Fruit fly (Drosophila melanogaster) whole organism, embryonic: ENCODE measurements around the gene Naam.

Source experiments
- Aef1 ChIP-seq: fragments of 200-800 bp; sonication (Bioruptor generic); IDR thresholded peaks from 3 replicates; pipeline ENCODE4 v1.3.6; 2022; ENCODE audit warnings: missing biosample characterization, missing genetic modification characterization
- Antp ChIP-seq: fragments of 200-800 bp; sonication (Bioruptor generic); optimal IDR thresholded peaks from 3 replicates; lab custom pipeline; 2016; ENCODE audit warnings: missing biosample characterization, missing genetic modification characterization
- Bteb2 ChIP-seq: fragments of 200-800 bp; sonication (Bioruptor generic); optimal IDR thresholded peaks from 2 replicates; lab custom pipeline; 2016; ENCODE audit warnings: missing biosample characterization, missing genetic modification characterization
- CG15696 ChIP-seq: fragments of 200-800 bp; sonication (Bioruptor generic); optimal IDR thresholded peaks from 2 replicates; lab custom pipeline; 2019; ENCODE audit warnings: missing biosample characterization, mild to moderate bottlenecking, missing genetic modification characterization, moderate library complexity
- CG17568 ChIP-seq: fragments of 200-800 bp; sonication (Bioruptor generic); optimal IDR thresholded peaks from 2 replicates; lab custom pipeline; 2018; ENCODE audit warnings: missing biosample characterization, mild to moderate bottlenecking, missing genetic modification characterization, moderate library complexity
- CG1792 ChIP-seq: fragments of 200-800 bp; sonication (Bioruptor generic); optimal IDR thresholded peaks from 2 replicates; lab custom pipeline; 2016; ENCODE audit warnings: missing biosample characterization, missing genetic modification characterization
- CG18262 ChIP-seq: fragments of 200-800 bp; optimal IDR thresholded peaks from 3 replicates; lab custom pipeline; 2019; ENCODE audit warnings: missing biosample characterization, mild to moderate bottlenecking, missing genetic modification characterization, moderate library complexity
- CG1832 ChIP-seq: fragments of 200-800 bp; sonication (Bioruptor generic); optimal IDR thresholded peaks from 2 replicates; lab custom pipeline; 2017; ENCODE audit warnings: missing biosample characterization, mild to moderate bottlenecking, missing genetic modification characterization, inconsistent platforms
- CG2116 ChIP-seq: fragments of 200-800 bp; sonication (Bioruptor generic); optimal IDR thresholded peaks from 3 replicates; lab custom pipeline; 2018; ENCODE audit warnings: missing biosample characterization, mild to moderate bottlenecking, missing genetic modification characterization
- CG2129 ChIP-seq: fragments of 200-800 bp; sonication (Bioruptor generic); IDR thresholded peaks from 2 replicates; pipeline ENCODE4 v1.3.6; 2022; ENCODE audit warnings: missing biosample characterization, missing genetic modification characterization; ENCODE audit not compliant: partially characterized antibody
- CG33213 ChIP-seq: fragments of 200-800 bp; sonication (Bioruptor generic); optimal IDR thresholded peaks from 3 replicates; lab custom pipeline; 2016; ENCODE audit warnings: missing biosample characterization, missing genetic modification characterization
- CG3407 ChIP-seq: fragments of 200-800 bp; sonication (Bioruptor generic); optimal IDR thresholded peaks from 2 replicates; lab custom pipeline; 2018; ENCODE audit warnings: missing biosample characterization, mild to moderate bottlenecking, missing genetic modification characterization
- CG4282 ChIP-seq: fragments of 200-800 bp; sonication (Bioruptor generic); optimal IDR thresholded peaks from 2 replicates; lab custom pipeline; 2016; ENCODE audit warnings: missing biosample characterization, missing genetic modification characterization
- CG6813 ChIP-seq: fragments of 200-800 bp; sonication (Bioruptor generic); optimal IDR thresholded peaks from 2 replicates; lab custom pipeline; 2017; ENCODE audit warnings: missing biosample characterization, missing genetic modification characterization, mild to moderate bottlenecking, moderate library complexity, missing genetic modification reagents
- CG9932 ChIP-seq: fragments of 200-800 bp; sonication (Bioruptor generic); IDR thresholded peaks from 2 replicates; pipeline ENCODE4 v1.3.6; 2022; ENCODE audit warnings: missing biosample characterization, missing genetic modification characterization
- Dip3 ChIP-seq: fragments of 200-800 bp; sonication (Bioruptor generic); optimal IDR thresholded peaks from 3 replicates; lab custom pipeline; 2016; ENCODE audit warnings: missing biosample characterization, missing genetic modification characterization
- Doc2 ChIP-seq: fragments of 200-800 bp; sonication (Bioruptor generic); IDR thresholded peaks from 2 replicates; pipeline ENCODE4 v1.3.6; 2022; ENCODE audit warnings: missing biosample characterization, missing genetic modification characterization
- Dp ChIP-seq: fragments of 200-800 bp; sonication (Bioruptor generic); optimal IDR thresholded peaks from 2 replicates; lab custom pipeline; 2018; ENCODE audit warnings: missing biosample characterization, mild to moderate bottlenecking, missing genetic modification characterization, moderate library complexity
- Gsc ChIP-seq: fragments of 200-800 bp; sonication (Bioruptor generic); IDR thresholded peaks from 2 replicates; pipeline ENCODE4 v1.3.6; 2022; ENCODE audit warnings: missing biosample characterization, missing genetic modification characterization
- Hmr ChIP-seq: fragments of 200-800 bp; sonication (Bioruptor generic); optimal IDR thresholded peaks from 3 replicates; lab custom pipeline; 2017; ENCODE audit warnings: mild to moderate bottlenecking, missing biosample characterization, missing genetic modification reagents, missing genetic modification characterization
- Hr39 ChIP-seq: fragments of >200 bp; optimal IDR thresholded peaks from 2 replicates; lab custom pipeline; 2017
- Jarid2 ChIP-seq: fragments of 200-800 bp; sonication (Bioruptor generic); optimal IDR thresholded peaks from 3 replicates; lab custom pipeline; 2017; ENCODE audit warnings: mild to moderate bottlenecking, missing biosample characterization, missing genetic modification reagents, missing genetic modification characterization
- Lhr ChIP-seq: fragments of 200-800 bp; sonication (Bioruptor generic); optimal IDR thresholded peaks from 3 replicates; lab custom pipeline; 2017; ENCODE audit warnings: mild to moderate bottlenecking, missing biosample characterization, missing genetic modification reagents, missing genetic modification characterization
- Lpt ChIP-seq: fragments of >200 bp; optimal IDR thresholded peaks from 2 replicates; lab custom pipeline; 2018; ENCODE audit warnings: missing biosample characterization, missing genetic modification characterization
- Myb ChIP-seq: fragments of 200-800 bp; sonication (Bioruptor generic); optimal IDR thresholded peaks from 2 replicates; lab custom pipeline; 2016; ENCODE audit warnings: missing biosample characterization, missing genetic modification characterization
- Optix ChIP-seq: fragments of 200-800 bp; sonication (Bioruptor generic); IDR thresholded peaks from 3 replicates; pipeline ENCODE4 v1.3.6; 2022; ENCODE audit warnings: missing biosample characterization, missing genetic modification characterization
- Pdp1 ChIP-seq, 2 experiments: fragments of 200-800 bp; sonication (Bioruptor generic); optimal IDR thresholded peaks; 3 replicates each; lab custom pipeline; 2016; ENCODE audit warnings: missing biosample characterization in 2 of 2, missing genetic modification characterization in 2 of 2, mild to moderate bottlenecking in 1 of 2, moderate library complexity in 1 of 2
- Ptx1 ChIP-seq: fragments of 200-800 bp; sonication (Bioruptor generic); IDR thresholded peaks from 2 replicates; pipeline ENCODE4 v1.3.6; 2022; ENCODE audit warnings: missing biosample characterization, missing genetic modification characterization
- Ravus ChIP-seq: fragments of 200-800 bp; sonication (Bioruptor generic); IDR thresholded peaks from 2 replicates; pipeline ENCODE4 v1.3.6; 2022; ENCODE audit warnings: missing biosample characterization, missing genetic modification characterization
- Six4 ChIP-seq: fragments of 200-800 bp; sonication (Bioruptor generic); optimal IDR thresholded peaks from 2 replicates; lab custom pipeline; 2016; ENCODE audit warnings: missing biosample characterization, missing genetic modification characterization
- ato ChIP-seq: fragments of 200-800 bp; sonication (Bioruptor generic); IDR thresholded peaks from 2 replicates; pipeline ENCODE4 v1.3.6; 2022; ENCODE audit warnings: missing biosample characterization, missing genetic modification characterization; ENCODE audit not compliant: partially characterized antibody
- bab2 ChIP-seq: fragments of 200-800 bp; sonication (Bioruptor generic); optimal IDR thresholded peaks from 2 replicates; lab custom pipeline; 2016; ENCODE audit warnings: missing biosample characterization, missing genetic modification characterization
- cas ChIP-seq: fragments of 200-800 bp; sonication (Bioruptor generic); IDR thresholded peaks from 2 replicates; pipeline ENCODE4 v1.3.6; 2022; ENCODE audit warnings: missing biosample characterization, missing genetic modification characterization
- caup ChIP-seq: fragments of 200-800 bp; sonication (Bioruptor generic); optimal IDR thresholded peaks from 3 replicates; lab custom pipeline; 2017; ENCODE audit warnings: missing biosample characterization, mild to moderate bottlenecking, missing genetic modification characterization, moderate library complexity; ENCODE audit not compliant: severe bottlenecking
- crc ChIP-seq: fragments of 200-800 bp; sonication (Bioruptor generic); optimal IDR thresholded peaks from 2 replicates; lab custom pipeline; 2016; ENCODE audit warnings: missing biosample characterization, missing genetic modification characterization
- crol ChIP-seq: fragments of 200-800 bp; sonication (Bioruptor generic); IDR thresholded peaks from 2 replicates; pipeline ENCODE4 v1.3.6; 2022; ENCODE audit warnings: missing biosample characterization, missing genetic modification characterization
- da ChIP-seq: fragments of 200-800 bp; sonication (Bioruptor generic); optimal IDR thresholded peaks from 2 replicates; lab custom pipeline; 2016; ENCODE audit warnings: missing biosample characterization, missing genetic modification characterization
- fd64A ChIP-seq: fragments of 200-800 bp; sonication (Bioruptor generic); optimal IDR thresholded peaks from 3 replicates; lab custom pipeline; 2018; ENCODE audit warnings: missing biosample characterization, mild to moderate bottlenecking, missing genetic modification characterization
- fd96Cb ChIP-seq: fragments of 200-800 bp; sonication (Bioruptor generic); optimal IDR thresholded peaks from 2 replicates; lab custom pipeline; 2018; ENCODE audit warnings: missing biosample characterization, mild to moderate bottlenecking, missing genetic modification characterization, moderate library complexity
- ftz-f1 ChIP-seq: fragments of 200-800 bp; sonication (Bioruptor generic); optimal IDR thresholded peaks from 2 replicates; lab custom pipeline; 2016; ENCODE audit warnings: missing biosample characterization, missing genetic modification characterization
- luna ChIP-seq: fragments of 200-800 bp; sonication (Bioruptor generic); optimal IDR thresholded peaks from 2 replicates; lab custom pipeline; 2016; ENCODE audit warnings: missing biosample characterization, missing genetic modification characterization
- nerfin-2 ChIP-seq: fragments of 200-800 bp; sonication (Bioruptor generic); IDR thresholded peaks from 2 replicates; pipeline ENCODE4 v1.3.6; 2022; ENCODE audit warnings: missing biosample characterization, missing genetic modification characterization; ENCODE audit not compliant: partially characterized antibody
- pho ChIP-seq: fragments of 200-800 bp; sonication (Bioruptor generic); optimal IDR thresholded peaks from 2 replicates; lab custom pipeline; 2016; ENCODE audit warnings: missing biosample characterization, missing genetic modification characterization
- pum ChIP-seq: fragments of 200-800 bp; sonication (Bioruptor generic); optimal IDR thresholded peaks from 2 replicates; lab custom pipeline; 2016; ENCODE audit warnings: missing biosample characterization, missing genetic modification characterization
- seq ChIP-seq: fragments of 200-800 bp; sonication (Bioruptor generic); IDR thresholded peaks from 2 replicates; pipeline ENCODE4 v1.3.6; 2022; ENCODE audit warnings: missing biosample characterization, missing genetic modification characterization
- tap ChIP-seq: fragments of 200-800 bp; optimal IDR thresholded peaks from 3 replicates; lab custom pipeline; 2019; ENCODE audit warnings: missing biosample characterization, mild to moderate bottlenecking, missing genetic modification characterization, moderate library complexity
- ttk ChIP-seq: fragments of 200-800 bp; sonication (Bioruptor generic); IDR thresholded peaks from 2 replicates; pipeline ENCODE4 v2.1.2; 2022; ENCODE audit warnings: missing biosample characterization, missing genetic modification characterization
- vnd ChIP-seq: fragments of 200-800 bp; sonication (Bioruptor generic); IDR thresholded peaks from 3 replicates; pipeline ENCODE4 v1.3.6; 2022; ENCODE audit warnings: missing biosample characterization, missing genetic modification characterization; ENCODE audit not compliant: partially characterized antibody
- vvl ChIP-seq: fragments of 200-800 bp; sonication (Bioruptor generic); IDR thresholded peaks from 2 replicates; pipeline ENCODE4 v1.3.6; 2022; ENCODE audit warnings: missing biosample characterization, missing genetic modification characterization

Gene Naam

DNA sequence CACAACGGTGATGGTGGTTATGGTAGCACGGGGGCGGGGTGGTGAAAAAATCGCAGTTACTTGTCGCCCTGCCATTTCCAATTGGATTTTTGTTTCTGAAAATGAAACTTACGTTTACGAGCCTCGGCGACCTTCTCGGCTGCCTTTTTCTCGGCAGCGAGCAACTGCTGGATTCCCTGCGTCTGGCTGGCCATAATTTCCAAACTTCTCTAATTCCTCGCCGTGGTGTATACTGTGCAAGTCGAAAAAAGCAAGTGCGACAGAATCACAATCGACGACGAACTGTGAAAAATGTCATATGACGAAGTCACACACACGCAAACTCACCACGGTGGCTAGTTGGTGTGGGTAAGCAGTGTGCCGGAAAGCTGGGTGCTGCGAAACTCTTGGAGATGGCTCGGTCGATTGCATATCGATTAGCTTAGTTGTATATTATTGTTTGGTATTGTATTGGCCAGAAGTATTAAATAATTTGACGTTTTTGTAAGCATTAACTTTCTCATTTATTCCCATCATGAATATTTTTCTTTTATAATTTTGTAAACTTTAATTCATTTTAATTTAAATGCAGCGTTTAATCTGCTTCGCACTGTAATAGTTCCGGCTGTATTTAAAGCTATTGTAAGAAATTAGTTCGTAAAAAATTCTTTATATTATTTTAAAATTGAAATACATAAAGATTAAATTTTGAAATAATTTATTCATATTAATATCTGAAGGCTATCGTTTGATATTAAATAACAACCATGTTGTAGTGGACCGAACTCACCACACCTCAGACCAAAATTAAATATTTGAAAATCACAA is 27.0 kb upstream of the Naam start, which contains the start of gene Vha13 (continued):
- TF ChIP-seq Hmr: peak; percentile 47
- TF ChIP-seq Optix: no peak
- TF ChIP-seq Hr39 (lab: Kevin White, UChicago): no peak
- TF ChIP-seq pho: peak; percentile 36
- no peak for TF ChIP-seq seq (GFP tag; lab: Robert Waterston, UW)
- peak; percentile 82 for TF ChIP-seq crol (GFP tag; lab: Robert Waterston, UW)
- TF ChIP-seq CG4282 (GFP tag; lab: Kevin White, UChicago): no peak
- TF ChIP-seq Gsc (GFP tag; lab: Robert Waterston, UW): no peak
- TF ChIP-seq Ptx1: peak; percentile 68
- no peak for TF ChIP-seq caup
- TF ChIP-seq CG6813: no peak
- TF ChIP-seq CG17568 (GFP tag; lab: Kevin White, UChicago): no peak
- TF ChIP-seq Lhr (GFP tag; lab: Kevin White, UChicago): no peak
- no peak for TF ChIP-seq fd96Cb (tag; lab: Kevin White, UChicago)
- peak; percentile 4 for TF ChIP-seq tap (tag; lab: Kevin White, UChicago)
- peak; percentile 23 for TF ChIP-seq Dip3
- TF ChIP-seq vvl (GFP tag; lab: Robert Waterston, UW): peak; percentile 77
- peak; percentile 64 for TF ChIP-seq Antp (GFP tag; lab: Kevin White, UChicago)
- TF ChIP-seq CG2129 (GFP tag; lab: Robert Waterston, UW): 0 out of 2 replicates have a peak, but pooled peaks have one; percentile 11
- TF ChIP-seq CG33213 (GFP tag; lab: Kevin White, UChicago): peak; percentile 26
- peak; percentile 19 for TF ChIP-seq CG15696
- TF ChIP-seq vnd (GFP tag; lab: Robert Waterston, UW): peak; percentile 27; the same call in 2 of the 3 replicates
- peak; percentile 91 for TF ChIP-seq CG9932 (GFP tag; lab: Robert Waterston, UW)
- TF ChIP-seq fd64A (GFP tag; lab: Kevin White, UChicago): peak; percentile 44
- TF ChIP-seq nerfin-2: no peak; the same call in 1 of the 2 replicates
- TF ChIP-seq ttk (GFP tag; lab: Robert Waterston, UW): 0 out of 2 replicates have a peak, but pooled peaks have one; percentile 34
- TF ChIP-seq CG1832 (GFP tag; lab: Kevin White, UChicago): no peak
- peak; percentile 14 to 27 for TF ChIP-seq Pdp1 (GFP tag; optimal IDR thresholded peaks at IDR 0.05; lab: Kevin White, UChicago)
- no peak for TF ChIP-seq Doc2 (GFP tag; lab: Robert Waterston, UW)
- TF ChIP-seq Aef1: peak; percentile 68
- peak; percentile 16 for TF ChIP-seq bab2 (GFP tag; lab: Kevin White, UChicago)
- TF ChIP-seq ftz-f1 (GFP tag; lab: Kevin White, UChicago): peak; percentile 53
- peak; percentile 40 for TF ChIP-seq Myb
- TF ChIP-seq Lpt (GFP tag; lab: Kevin White, UChicago): no peak
- no peak for TF ChIP-seq crc (GFP tag; lab: Kevin White, UChicago)
- TF ChIP-seq cas (GFP tag; lab: Robert Waterston, UW): peak; percentile 35; the same call in 1 of the 2 replicates
- TF ChIP-seq pum: peak; percentile 18
- no peak for TF ChIP-seq Ravus (GFP tag; lab: Robert Waterston, UW)
- peak; percentile 50 for TF ChIP-seq Jarid2 (GFP tag; lab: Kevin White, UChicago)
- TF ChIP-seq luna (GFP tag; lab: Kevin White, UChicago): no peak
- no peak for TF ChIP-seq da
- peak; percentile 70; the same call in 1 of the 2 replicates for TF ChIP-seq ato (GFP tag; lab: Robert Waterston, UW)
- TF ChIP-seq Bteb2 (GFP tag; lab: Kevin White, UChicago): no peak
- no peak for TF ChIP-seq CG3407 (GFP tag; lab: Kevin White, UChicago)
- peak; percentile 9 for TF ChIP-seq Dp (GFP tag; lab: Kevin White, UChicago)
- TF ChIP-seq CG18262: peak; percentile 22
- no peak for TF ChIP-seq Six4 (GFP tag; lab: Kevin White, UChicago)
- peak; percentile 71 for TF ChIP-seq CG2116 (GFP tag; lab: Kevin White, UChicago)
- TF ChIP-seq CG1792 (GFP tag; lab: Kevin White, UChicago): no peak
